Fruit fly (Drosophila melanogaster): ENCODE data around the gene Strip.

Strip gene

DNA sequence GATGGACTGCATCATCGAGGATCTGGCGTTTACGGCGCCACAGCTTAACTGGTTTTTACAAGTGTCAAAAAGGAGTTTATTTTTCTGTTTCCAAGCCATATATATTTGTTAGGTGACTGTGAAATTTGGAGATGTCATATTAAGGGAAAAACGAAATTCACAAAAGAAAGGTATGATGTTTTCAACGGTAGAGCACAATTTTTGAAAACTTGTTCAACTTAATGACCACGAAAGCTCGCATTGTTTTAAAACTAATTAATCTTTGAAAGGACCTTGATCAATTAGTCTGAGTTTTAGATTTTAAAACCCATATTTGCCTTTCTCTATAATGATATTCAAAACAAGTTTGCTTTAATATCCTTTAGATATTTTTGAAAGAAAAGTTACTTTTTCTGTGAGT is at the start of gene Strip:
Gene Strip (minus strand): TSS at position 101 of the 400 bp plus-strand sequence.
- TF ChIP-seq psq (optimal IDR thresholded peaks at IDR 0.05) (no peak), Dll (optimal IDR thresholded peaks at IDR 0.05) (no peak), usp (GFP tag; optimal IDR thresholded peaks at IDR 0.05) (no peak), CG8478 (optimal IDR thresholded peaks at IDR 0.05) (no peak), pan (optimal IDR thresholded peaks at IDR 0.05) (no peak), EcR (GFP tag; optimal IDR thresholded peaks at IDR 0.05) (no peak)

DNA sequence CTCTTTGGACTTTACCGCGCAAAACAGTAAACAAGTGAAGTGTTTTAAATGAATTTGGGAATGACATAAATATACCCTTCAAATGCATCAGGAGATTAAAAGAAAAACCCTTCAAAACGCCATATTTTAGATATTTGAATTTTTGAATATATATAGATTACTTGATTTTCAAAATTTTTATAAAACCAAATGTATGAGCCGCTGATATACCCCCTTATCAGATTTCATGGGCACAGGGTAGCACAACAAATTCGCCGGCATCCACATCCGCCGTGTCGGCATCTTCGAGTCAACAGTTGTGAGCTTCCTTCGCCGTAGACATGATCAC is 49.3 kb upstream of the Strip start, which contains the start of gene Ids:
Gene Ids (plus strand): TSS at position 304 of the 328 bp plus-strand sequence.
- TF ChIP-seq usp (GFP tag; optimal IDR thresholded peaks at IDR 0.05) (no peak), pan (optimal IDR thresholded peaks at IDR 0.05) (peak; percentile 84)

dm6 chr3L:3377247-3377964 is 48.7 kb upstream of the Strip start:
- TF ChIP-seq EcR (GFP tag; optimal IDR thresholded peaks at IDR 0.05) (no peak), usp (GFP tag; optimal IDR thresholded peaks at IDR 0.05) (no peak), Dll (optimal IDR thresholded peaks at IDR 0.05) (no peak), CG8478 (optimal IDR thresholded peaks at IDR 0.05) (no peak), psq (optimal IDR thresholded peaks at IDR 0.05) (no peak), pan (optimal IDR thresholded peaks at IDR 0.05) (no peak)

DNA sequence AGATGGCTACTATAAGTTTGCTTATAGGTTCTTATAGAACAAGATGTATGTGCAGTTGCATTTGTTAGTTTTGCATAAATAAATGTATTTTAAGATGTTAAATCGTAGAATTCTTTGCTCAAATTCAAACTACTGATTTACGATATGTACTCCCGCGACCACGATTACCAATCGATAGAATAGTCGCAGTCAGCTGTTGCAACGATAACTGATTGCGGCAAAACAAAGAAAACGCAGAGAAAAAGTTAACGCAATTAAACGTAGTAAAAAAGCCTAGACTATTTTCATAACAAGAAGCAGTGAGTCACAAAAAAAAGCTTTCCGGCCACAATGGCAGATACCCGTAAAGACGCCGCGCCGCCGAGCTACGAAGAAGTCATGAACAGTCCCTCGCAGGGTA is 47.9 kb upstream of the Strip start, which contains the start of gene CG12012:
Gene CG12012 (plus strand): TSS at position 207 of the 400 bp plus-strand sequence.
- no peak for TF ChIP-seq CG8478 (optimal IDR thresholded peaks at IDR 0.05)
- no peak for TF ChIP-seq EcR (GFP tag; optimal IDR thresholded peaks at IDR 0.05)
- no peak for TF ChIP-seq Dll (optimal IDR thresholded peaks at IDR 0.05)
- TF ChIP-seq psq (optimal IDR thresholded peaks at IDR 0.05) = no peak
- TF ChIP-seq usp (GFP tag; optimal IDR thresholded peaks at IDR 0.05) = no peak
- no peak for TF ChIP-seq pan (optimal IDR thresholded peaks at IDR 0.05)

- no peak for TF ChIP-seq usp (GFP tag; optimal IDR thresholded peaks at IDR 0.05)
- TF ChIP-seq pan (optimal IDR thresholded peaks at IDR 0.05) = no peak
- peak; percentile 36 for TF ChIP-seq CG8478 (optimal IDR thresholded peaks at IDR 0.05)
- no peak for TF ChIP-seq EcR (GFP tag; optimal IDR thresholded peaks at IDR 0.05)
Observed at dm6 chr3L:3373994-3374623, 45.4 kb upstream of the Strip start, which contains the start of the genes Ythdc1 and CG12010. Gene Ythdc1, minus strand, starts transcription at chr3L:3374170. Gene CG12010, plus strand, starts transcription at chr3L:3374282.

- TF ChIP-seq CG8478 (optimal IDR thresholded peaks at IDR 0.05) (no peak), pan (optimal IDR thresholded peaks at IDR 0.05) (no peak), EcR (GFP tag; optimal IDR thresholded peaks at IDR 0.05) (no peak), Dll (optimal IDR thresholded peaks at IDR 0.05) (no peak), psq (optimal IDR thresholded peaks at IDR 0.05) (no peak), usp (GFP tag; optimal IDR thresholded peaks at IDR 0.05) (no peak)
Observed at dm6 chr3L:3369256-3369655, 40.6 kb upstream of the Strip start, which contains the start of gene Drs. Gene Drs, plus strand, starts transcription at chr3L:3369556.

dm6 chr3L:3353297-3353696 is 24.6 kb upstream of the Strip start:
- TF ChIP-seq usp (GFP tag; optimal IDR thresholded peaks at IDR 0.05) (no peak), CG8478 (optimal IDR thresholded peaks at IDR 0.05) (no peak), pan (optimal IDR thresholded peaks at IDR 0.05) (no peak), EcR (GFP tag; optimal IDR thresholded peaks at IDR 0.05) (no peak), Dll (optimal IDR thresholded peaks at IDR 0.05) (no peak), psq (optimal IDR thresholded peaks at IDR 0.05) (no peak)

DNA sequence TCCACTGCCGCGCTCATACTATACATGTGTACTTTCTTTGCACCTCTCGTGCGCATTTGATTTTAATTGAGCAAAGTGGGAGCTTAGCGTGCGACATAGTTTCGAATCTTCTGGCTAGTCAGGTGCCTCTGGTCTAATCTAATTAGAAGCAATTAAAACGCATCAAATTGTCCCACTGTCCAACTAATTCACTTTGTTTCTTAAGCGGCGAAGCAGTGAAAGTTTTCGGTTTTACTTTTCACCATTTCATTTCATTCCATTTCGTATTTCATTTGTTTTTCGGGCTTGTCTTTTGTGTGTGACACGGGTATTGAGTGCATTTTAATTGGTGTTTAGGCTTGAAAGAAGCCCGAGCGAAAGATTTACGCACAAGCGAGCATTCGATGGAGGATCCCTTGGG is 23.8 kb upstream of the Strip start:
- no peak for TF ChIP-seq Dll (optimal IDR thresholded peaks at IDR 0.05)
- TF ChIP-seq EcR (GFP tag; optimal IDR thresholded peaks at IDR 0.05) = no peak
- no peak for TF ChIP-seq CG8478 (optimal IDR thresholded peaks at IDR 0.05)
- TF ChIP-seq psq (optimal IDR thresholded peaks at IDR 0.05) = no peak
- TF ChIP-seq pan (optimal IDR thresholded peaks at IDR 0.05) = no peak
- TF ChIP-seq usp (GFP tag; optimal IDR thresholded peaks at IDR 0.05) = no peak

- TF ChIP-seq CG8478 (optimal IDR thresholded peaks at IDR 0.05) (no peak), psq (optimal IDR thresholded peaks at IDR 0.05) (no peak), Dll (optimal IDR thresholded peaks at IDR 0.05) (no peak), EcR (GFP tag; optimal IDR thresholded peaks at IDR 0.05) (no peak), usp (GFP tag; optimal IDR thresholded peaks at IDR 0.05) (no peak), pan (optimal IDR thresholded peaks at IDR 0.05) (no peak)
Observed at dm6 chr3L:3351814-3352359, 23.2 kb upstream of the Strip start.

DNA sequence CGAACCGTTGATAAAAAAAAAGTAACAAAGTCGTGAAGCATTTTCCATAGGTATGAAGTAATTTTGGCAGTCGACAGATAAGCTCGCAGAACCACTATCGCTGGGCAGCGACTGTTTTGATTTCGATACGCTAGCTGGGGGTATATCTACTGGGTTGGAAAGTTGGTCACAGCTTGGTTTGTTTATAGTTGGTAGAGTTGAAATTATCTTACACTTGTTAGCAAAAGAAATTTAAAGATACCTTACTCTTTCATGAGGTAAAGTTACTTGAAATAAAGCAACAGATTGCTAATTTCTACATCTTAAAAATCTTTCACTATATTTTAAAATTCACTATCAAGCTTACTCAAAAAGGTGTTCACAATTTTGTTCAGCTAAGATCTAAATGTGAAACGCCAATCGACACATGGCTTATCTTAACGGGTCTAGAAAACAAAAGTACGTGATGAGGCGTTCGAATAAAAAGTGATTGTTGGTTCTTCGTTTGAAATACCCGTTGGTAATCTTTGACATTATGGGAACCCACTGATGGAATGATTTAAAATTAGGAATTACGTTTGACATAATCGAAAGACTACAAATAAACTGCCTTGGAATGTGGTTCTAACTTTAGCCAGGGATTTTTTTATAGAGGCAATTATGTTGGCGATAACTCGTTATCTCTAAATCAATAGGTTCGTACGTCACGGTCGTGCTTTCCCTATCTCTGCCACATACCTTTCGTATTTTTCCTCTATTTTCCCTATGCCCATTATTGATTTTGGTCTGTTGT is 22.1 kb upstream of the Strip start:
- TF ChIP-seq pan (optimal IDR thresholded peaks at IDR 0.05) (no peak), usp (GFP tag; optimal IDR thresholded peaks at IDR 0.05) (no peak), Dll (optimal IDR thresholded peaks at IDR 0.05) (no peak), EcR (GFP tag; optimal IDR thresholded peaks at IDR 0.05) (no peak), psq (optimal IDR thresholded peaks at IDR 0.05) (no peak), CG8478 (optimal IDR thresholded peaks at IDR 0.05) (no peak)

DNA sequence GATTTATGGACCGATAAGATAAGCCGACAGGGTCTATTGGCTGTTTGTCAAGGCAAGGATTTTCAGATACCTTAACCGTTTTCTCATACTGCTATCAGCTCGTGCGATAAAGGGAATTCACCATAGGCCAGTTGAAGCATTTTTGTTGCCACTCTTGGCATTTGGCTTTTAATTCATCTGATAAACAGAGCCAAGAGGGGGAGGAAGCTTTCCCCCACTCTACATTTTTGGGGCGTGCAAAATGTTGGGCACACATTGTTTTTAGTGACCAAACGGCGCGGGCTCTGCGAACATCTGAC is 21.1 kb upstream of the Strip start:
- no peak for TF ChIP-seq pan (optimal IDR thresholded peaks at IDR 0.05)
- no peak for TF ChIP-seq psq (optimal IDR thresholded peaks at IDR 0.05)
- TF ChIP-seq CG8478 (optimal IDR thresholded peaks at IDR 0.05) = no peak
- TF ChIP-seq usp (GFP tag; optimal IDR thresholded peaks at IDR 0.05) = no peak
- no peak for TF ChIP-seq EcR (GFP tag; optimal IDR thresholded peaks at IDR 0.05)
- no peak for TF ChIP-seq Dll (optimal IDR thresholded peaks at IDR 0.05)

Data from whole organism.